Worm (Caenorhabditis elegans) whole organism, midembryonic: ENCODE data around the gene acdh-11.

Source experiments
- flt-1 ChIP-seq: fragments of 200-800 bp; sonication (Bioruptor generic); IDR thresholded peaks from 2 replicates; pipeline ENCODE4 v1.3.6; 2022; ENCODE audit warnings: missing genetic modification characterization, missing compliant biosample characterization
- klf-2 ChIP-seq: fragments of 200-800 bp; sonication (Bioruptor generic); conservative IDR thresholded peaks from 2 replicates; pipeline ENCODE4 v1.3.6; 2022; ENCODE audit warnings: missing genetic modification reagents, missing genetic modification characterization, missing compliant biosample characterization
- tab-1 ChIP-seq: fragments of 200-800 bp; sonication (Bioruptor generic); IDR thresholded peaks from 2 replicates; pipeline ENCODE4 v1.3.6; 2022; ENCODE audit warnings: missing genetic modification characterization, missing compliant biosample characterization

DNA sequence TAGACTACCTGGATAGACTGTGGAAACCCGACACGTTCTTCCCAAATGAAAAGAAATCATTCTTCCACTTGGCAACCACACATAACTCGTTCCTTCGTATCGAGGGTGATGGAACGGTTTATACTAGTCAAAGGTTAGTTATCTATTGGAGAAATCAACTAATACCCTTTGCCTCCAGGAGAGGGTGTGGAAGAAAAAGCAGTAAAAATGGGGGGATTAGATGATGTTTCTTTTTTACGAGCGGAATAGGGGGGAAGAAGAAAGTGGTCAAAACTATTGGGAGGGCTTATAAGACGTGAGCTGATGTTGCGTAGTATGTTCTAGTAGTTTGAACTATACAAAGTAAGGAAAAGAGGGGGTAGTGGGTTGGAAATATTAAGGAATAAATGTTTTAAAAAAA lies 43.0 kb upstream of the acdh-11 start:
- TF ChIP-seq flt-1 (GFP tag; lab: Robert Waterston, UW) (no peak), klf-2 (GFP tag; lab: Robert Waterston, UW) (no peak), tab-1 (GFP tag; lab: Robert Waterston, UW) (no peak)
